Worm (Caenorhabditis elegans) whole organism, L4 larva: ENCODE measurements around the gene srh-239.

Experiments
- R02D3.7 ChIP-seq: fragments of 150-350 bp; sonication (generic microtip); optimal IDR thresholded peaks from 3 replicates; lab custom pipeline; 2014; ENCODE audit warnings: missing biosample characterization, missing genetic modification characterization
- T20F7.1 ChIP-seq: fragments of 200-800 bp; sonication (Bioruptor generic); optimal IDR thresholded peaks from 2 replicates; lab custom pipeline; 2018; ENCODE audit warnings: mild to moderate bottlenecking, missing genetic modification characterization, missing compliant biosample characterization
- Y5F2A.4 ChIP-seq: fragments of 200-800 bp; sonication (Bioruptor generic); optimal IDR thresholded peaks from 2 replicates; lab custom pipeline; 2018; ENCODE audit warnings: mild to moderate bottlenecking, missing genetic modification characterization, missing compliant biosample characterization
- ama-1 ChIP-seq: fragments of 150-350 bp; optimal IDR thresholded peaks from 2 replicates; lab custom pipeline; 2014; ENCODE audit warnings: inconsistent platforms, mixed read lengths
- lin-15B ChIP-seq: fragments of 150-350 bp; sonication (generic microtip); optimal IDR thresholded peaks from 3 replicates; lab custom pipeline; 2014; ENCODE audit warnings: missing biosample characterization, missing genetic modification characterization
- lir-3 ChIP-seq: sonication (generic microtip); optimal IDR thresholded peaks from 2 replicates; lab custom pipeline; 2016; ENCODE audit warnings: mild to moderate bottlenecking, missing genetic modification characterization, missing compliant biosample characterization
- nhr-10 ChIP-seq: fragments of 150-350 bp; optimal IDR thresholded peaks from 2 replicates; lab custom pipeline; 2014; ENCODE audit warnings: missing biosample characterization, missing genetic modification characterization
- nhr-25 ChIP-seq: sonication (generic microtip); optimal IDR thresholded peaks from 2 replicates; lab custom pipeline; 2017; ENCODE audit warnings: missing genetic modification characterization, mild to moderate bottlenecking, missing compliant biosample characterization, antibody characterized with exemption, moderate library complexity, borderline replicate concordance; ENCODE audit not compliant: insufficient read depth
- nhr-28 ChIP-seq: fragments of 150-350 bp; optimal IDR thresholded peaks from 2 replicates; lab custom pipeline; 2014; ENCODE audit warnings: missing biosample characterization, missing genetic modification characterization
- nhr-48 ChIP-seq: sonication (generic microtip); optimal IDR thresholded peaks from 2 replicates; lab custom pipeline; 2016; ENCODE audit warnings: mild to moderate bottlenecking, missing genetic modification characterization, missing compliant biosample characterization
- pha-4 ChIP-seq, 2 experiments: fragments of 150-350 bp in 1 of 2; fragments of 200-800 bp in 1 of 2; sonication (Bioruptor generic) in 1 of 2; IDR thresholded peaks in 1 of 2; optimal IDR thresholded peaks in 1 of 2; 2 replicates each; pipeline versions ENCODE4 v1.3.6 to Lab custom; 2014 to 2022; ENCODE audit warnings: missing genetic modification characterization in 2 of 2, missing genetic modification reagents in 2 of 2, missing biosample characterization in 1 of 2, missing compliant biosample characterization in 1 of 2
- skn-1 ChIP-seq: fragments of 150-350 bp; optimal IDR thresholded peaks from 2 replicates; lab custom pipeline; 2014; ENCODE audit warnings: missing biosample characterization, missing genetic modification characterization
- zag-1 ChIP-seq: fragments of 150-350 bp; optimal IDR thresholded peaks from 2 replicates; lab custom pipeline; 2014; ENCODE audit warnings: missing biosample characterization, missing genetic modification characterization
- ztf-7 ChIP-seq: fragments of 150-350 bp; optimal IDR thresholded peaks from 2 replicates; lab custom pipeline; 2014; ENCODE audit warnings: missing biosample characterization, missing genetic modification characterization

- TF ChIP-seq ztf-7 (tag; lab: Kevin White, UChicago) (no peak), skn-1 (tag; lab: Kevin White, UChicago) (no peak), nhr-48 (tag; lab: Kevin White, UChicago) (no peak), T20F7.1 (GFP tag; lab: Kevin White, UChicago) (no peak), zag-1 (tag; lab: Kevin White, UChicago) (no peak), R02D3.7 (tag; lab: Kevin White, UChicago) (no peak), pha-4 (GFP tag; IDR thresholded peaks at IDR 0.05; lab: Robert Waterston, UW) (no peak), pha-4 (tag; optimal IDR thresholded peaks at IDR 0.05; lab: Kevin White, UChicago) (no peak), nhr-10 (no peak), nhr-28 (no peak), Y5F2A.4 (GFP tag; lab: Kevin White, UChicago) (no peak), nhr-25 (tag; lab: Kevin White, UChicago) (no peak), lir-3 (tag; lab: Kevin White, UChicago) (no peak), ama-1 (lab: Kevin White, UChicago) (no peak), lin-15B (tag; lab: Kevin White, UChicago) (no peak)
Measured at ce11 chrV:15431322-15432052, 14.1 kb upstream of the srh-239 start.
